Fruit fly (Drosophila melanogaster) whole organism, embryonic: Measurements from ENCODE around the gene CG42553.

Experiments used
- Atf6 ChIP-seq: fragments of 200-800 bp; sonication (Bioruptor generic); IDR thresholded peaks from 2 replicates; pipeline ENCODE4 v1.3.6; 2022; ENCODE audit warnings: missing biosample characterization, missing genetic modification characterization
- Awh ChIP-seq: fragments of 200-800 bp; sonication (Bioruptor generic); IDR thresholded peaks from 2 replicates; pipeline ENCODE4, ENCODE4 v1.3.6; 2022; ENCODE audit warnings: missing biosample characterization, missing genetic modification characterization
- B-H1 ChIP-seq: fragments of 200-800 bp; sonication (Bioruptor generic); IDR thresholded peaks from 3 replicates; pipeline ENCODE4 v1.3.6; 2022; ENCODE audit warnings: missing biosample characterization, missing genetic modification characterization
- CG10147 ChIP-seq: fragments of 200-800 bp; sonication (Bioruptor generic); optimal IDR thresholded peaks from 2 replicates; lab custom pipeline; 2019; ENCODE audit warnings: missing biosample characterization, mild to moderate bottlenecking, missing genetic modification characterization, moderate library complexity
- CG10267 ChIP-seq: fragments of 200-800 bp; sonication (Bioruptor generic); optimal IDR thresholded peaks from 2 replicates; lab custom pipeline; 2018; ENCODE audit warnings: missing biosample characterization, mild to moderate bottlenecking, missing genetic modification characterization, moderate library complexity
- CG10654 ChIP-seq: fragments of 200-800 bp; sonication (Bioruptor generic); optimal IDR thresholded peaks from 2 replicates; lab custom pipeline; 2016; ENCODE audit warnings: missing biosample characterization, missing genetic modification characterization
- CG10979 ChIP-seq: fragments of 200-800 bp; sonication (Bioruptor generic); optimal IDR thresholded peaks from 2 replicates; lab custom pipeline; 2018; ENCODE audit warnings: missing biosample characterization, mild to moderate bottlenecking, missing genetic modification characterization, moderate library complexity
- CG11247 ChIP-seq: fragments of 200-800 bp; sonication (Bioruptor generic); IDR thresholded peaks from 2 replicates; pipeline ENCODE4 v1.3.6; 2022; ENCODE audit warnings: missing biosample characterization, missing genetic modification characterization
- CG11456 ChIP-seq: fragments of 200-800 bp; sonication (Bioruptor generic); IDR thresholded peaks from 3 replicates; pipeline ENCODE4 v1.3.6; 2022; ENCODE audit warnings: missing biosample characterization, missing genetic modification characterization
- CG12659 ChIP-seq: fragments of 200-800 bp; sonication (Bioruptor generic); optimal IDR thresholded peaks from 3 replicates; lab custom pipeline; 2017; ENCODE audit warnings: mild to moderate bottlenecking, missing biosample characterization, missing genetic modification reagents, missing genetic modification characterization
- CG13424 ChIP-seq: fragments of 200-800 bp; sonication (Bioruptor generic); optimal IDR thresholded peaks from 2 replicates; lab custom pipeline; 2019; ENCODE audit warnings: missing biosample characterization, mild to moderate bottlenecking, missing genetic modification characterization, moderate library complexity
- CG13624 ChIP-seq: fragments of 200-800 bp; sonication (Bioruptor generic); optimal IDR thresholded peaks from 2 replicates; lab custom pipeline; 2016; ENCODE audit warnings: missing biosample characterization, missing genetic modification characterization
- CG13775 ChIP-seq: fragments of 200-800 bp; sonication (Bioruptor generic); optimal IDR thresholded peaks from 3 replicates; lab custom pipeline; 2017; ENCODE audit warnings: missing biosample characterization, mild to moderate bottlenecking, missing genetic modification characterization
- CG14014 ChIP-seq: fragments of 200-800 bp; sonication (Bioruptor generic); IDR thresholded peaks from 2 replicates; pipeline ENCODE4 v1.3.6; 2022; ENCODE audit warnings: missing biosample characterization, missing genetic modification characterization
- CG14050 ChIP-seq: fragments of 200-800 bp; sonication (Bioruptor generic); IDR thresholded peaks from 3 replicates; pipeline ENCODE4 v1.3.6; 2022; ENCODE audit warnings: missing biosample characterization, missing genetic modification characterization
- CG15269 ChIP-seq: fragments of 200-800 bp; sonication (Bioruptor generic); optimal IDR thresholded peaks from 2 replicates; lab custom pipeline; 2018; ENCODE audit warnings: missing biosample characterization, mild to moderate bottlenecking, missing genetic modification characterization, moderate library complexity
- CG1529 ChIP-seq: fragments of 200-800 bp; sonication (Bioruptor generic); optimal IDR thresholded peaks from 3 replicates; lab custom pipeline; 2018; ENCODE audit warnings: missing biosample characterization, missing genetic modification characterization
- CG15514 ChIP-seq: fragments of 200-800 bp; sonication (Bioruptor generic); optimal IDR thresholded peaks from 3 replicates; lab custom pipeline; 2017; ENCODE audit warnings: missing biosample characterization, missing genetic modification characterization, mild to moderate bottlenecking, moderate library complexity, missing genetic modification reagents
- CG1603 ChIP-seq: fragments of 200-800 bp; sonication (Bioruptor generic); optimal IDR thresholded peaks from 2 replicates; lab custom pipeline; 2019; ENCODE audit warnings: missing biosample characterization, mild to moderate bottlenecking, missing genetic modification characterization, moderate library complexity
- CG30431 ChIP-seq: fragments of 200-800 bp; sonication (Bioruptor generic); optimal IDR thresholded peaks from 2 replicates; lab custom pipeline; 2017; ENCODE audit warnings: missing biosample characterization, missing genetic modification characterization
- CG32767 ChIP-seq: fragments of 200-800 bp; sonication (Bioruptor generic); IDR thresholded peaks from 2 replicates; pipeline ENCODE4 v1.3.6; 2022; ENCODE audit warnings: missing biosample characterization, missing genetic modification characterization
- CG32772 ChIP-seq: fragments of 200-800 bp; sonication (Bioruptor generic); IDR thresholded peaks from 2 replicates; pipeline ENCODE4 v1.3.6; 2022; ENCODE audit warnings: missing biosample characterization, missing genetic modification characterization
- CG34422 ChIP-seq: fragments of 200-800 bp; sonication (Bioruptor generic); IDR thresholded peaks from 3 replicates; pipeline ENCODE4 v1.3.6; 2022; ENCODE audit warnings: missing biosample characterization, missing genetic modification characterization
- CG4360 ChIP-seq: fragments of 200-800 bp; sonication (Bioruptor generic); IDR thresholded peaks from 2 replicates; pipeline ENCODE4 v1.3.6; 2022; ENCODE audit warnings: missing biosample characterization, missing genetic modification characterization
- CG6813 ChIP-seq: fragments of 200-800 bp; sonication (Bioruptor generic); optimal IDR thresholded peaks from 2 replicates; lab custom pipeline; 2017; ENCODE audit warnings: missing biosample characterization, missing genetic modification characterization, mild to moderate bottlenecking, moderate library complexity, missing genetic modification reagents
- CG8944 ChIP-seq: fragments of 200-800 bp; sonication (Bioruptor generic); optimal IDR thresholded peaks from 3 replicates; lab custom pipeline; 2016; ENCODE audit warnings: missing biosample characterization, missing genetic modification characterization
- CoRest ChIP-seq: fragments of 200-800 bp; sonication (Bioruptor generic); optimal IDR thresholded peaks from 3 replicates; lab custom pipeline; 2018; ENCODE audit warnings: missing biosample characterization, mild to moderate bottlenecking, missing genetic modification characterization, moderate library complexity
- D19A ChIP-seq: fragments of 200-800 bp; optimal IDR thresholded peaks from 3 replicates; lab custom pipeline; 2019; ENCODE audit warnings: missing biosample characterization, mild to moderate bottlenecking, missing genetic modification characterization, moderate library complexity
- Deaf1 ChIP-seq: fragments of 200-800 bp; optimal IDR thresholded peaks from 3 replicates; lab custom pipeline; 2019; ENCODE audit warnings: missing biosample characterization, mild to moderate bottlenecking, missing genetic modification characterization, moderate library complexity
- HHEX ChIP-seq: fragments of 200-800 bp; sonication (Bioruptor generic); optimal IDR thresholded peaks from 3 replicates; lab custom pipeline; 2017; ENCODE audit warnings: missing biosample characterization, mild to moderate bottlenecking, missing genetic modification characterization, missing genetic modification reagents
- Hr39 ChIP-seq: fragments of >200 bp; optimal IDR thresholded peaks from 2 replicates; lab custom pipeline; 2017
- Mad ChIP-seq: fragments of 200-800 bp; sonication (Bioruptor generic); optimal IDR thresholded peaks from 2 replicates; lab custom pipeline; 2016; ENCODE audit warnings: missing biosample characterization, missing genetic modification characterization
- Mrtf ChIP-seq: fragments of 200-800 bp; sonication (Bioruptor generic); IDR thresholded peaks from 3 replicates; pipeline ENCODE4 v1.3.6; 2022; ENCODE audit warnings: missing biosample characterization, missing genetic modification characterization
- Nf-YA ChIP-seq: fragments of 200-800 bp; sonication (Bioruptor generic); IDR thresholded peaks from 2 replicates; pipeline ENCODE4 v1.3.6; 2022; ENCODE audit warnings: missing biosample characterization, missing genetic modification characterization
- Oaz ChIP-seq: fragments of 200-800 bp; sonication (Bioruptor generic); IDR thresholded peaks from 2 replicates; pipeline ENCODE4 v1.3.6; 2022; ENCODE audit warnings: missing biosample characterization, missing genetic modification characterization
- Six4 ChIP-seq: fragments of 200-800 bp; sonication (Bioruptor generic); optimal IDR thresholded peaks from 2 replicates; lab custom pipeline; 2016; ENCODE audit warnings: missing biosample characterization, missing genetic modification characterization
- Xrp1 ChIP-seq: fragments of 200-800 bp; sonication (Bioruptor generic); IDR thresholded peaks from 2 replicates; pipeline ENCODE4 v1.3.6; 2022; ENCODE audit warnings: missing biosample characterization, missing genetic modification characterization
- ap ChIP-seq: fragments of 200-800 bp; sonication (Bioruptor generic); IDR thresholded peaks from 2 replicates; pipeline ENCODE4 v1.3.6; 2022; ENCODE audit warnings: missing biosample characterization, missing genetic modification characterization
- cato ChIP-seq: fragments of 200-800 bp; sonication (Bioruptor generic); optimal IDR thresholded peaks from 2 replicates; lab custom pipeline; 2016; ENCODE audit warnings: missing biosample characterization, missing genetic modification characterization, borderline replicate concordance
- dmrt11E ChIP-seq: fragments of 200-800 bp; sonication (Bioruptor generic); optimal IDR thresholded peaks from 3 replicates; lab custom pipeline; 2018; ENCODE audit warnings: missing biosample characterization, mild to moderate bottlenecking, missing genetic modification characterization, moderate library complexity
- dmrt99B ChIP-seq: fragments of 200-800 bp; sonication (Bioruptor generic); optimal IDR thresholded peaks from 2 replicates; lab custom pipeline; 2018; ENCODE audit warnings: missing biosample characterization, mild to moderate bottlenecking, missing genetic modification characterization, moderate library complexity
- dpn ChIP-seq, 2 experiments: fragments of 200-800 bp; sonication (Bioruptor generic); optimal IDR thresholded peaks; 3 replicates each; lab custom pipeline; 2016; ENCODE audit warnings: missing biosample characterization in 2 of 2, missing genetic modification characterization in 2 of 2
- emc ChIP-seq: fragments of 200-800 bp; sonication (Bioruptor generic); optimal IDR thresholded peaks from 2 replicates; lab custom pipeline; 2016; ENCODE audit warnings: missing biosample characterization, missing genetic modification characterization
- gem ChIP-seq: fragments of 200-800 bp; sonication (Bioruptor generic); optimal IDR thresholded peaks from 2 replicates; lab custom pipeline; 2019; ENCODE audit warnings: missing biosample characterization, mild to moderate bottlenecking, missing genetic modification characterization, moderate library complexity
- lbe ChIP-seq: fragments of 200-800 bp; sonication (Bioruptor generic); optimal IDR thresholded peaks from 2 replicates; lab custom pipeline; 2016; ENCODE audit warnings: missing biosample characterization, mild to moderate bottlenecking, missing genetic modification characterization
- phol ChIP-seq: fragments of 200-800 bp; sonication (Bioruptor generic); optimal IDR thresholded peaks from 3 replicates; lab custom pipeline; 2018; ENCODE audit warnings: missing biosample characterization, mild to moderate bottlenecking, missing genetic modification characterization, moderate library complexity
- sens ChIP-seq: fragments of 200-800 bp; sonication (Bioruptor generic); peaks from one replicate; lab custom pipeline; 2016; ENCODE audit warnings: missing biosample characterization, missing genetic modification characterization
- seq ChIP-seq: fragments of 200-800 bp; sonication (Bioruptor generic); IDR thresholded peaks from 2 replicates; pipeline ENCODE4 v1.3.6; 2022; ENCODE audit warnings: missing biosample characterization, missing genetic modification characterization
- stc ChIP-seq: fragments of 200-800 bp; sonication (Bioruptor generic); IDR thresholded peaks from 2 replicates; pipeline ENCODE4 v1.3.6; 2022; ENCODE audit warnings: missing biosample characterization, missing genetic modification characterization
- tap ChIP-seq: fragments of 200-800 bp; optimal IDR thresholded peaks from 3 replicates; lab custom pipeline; 2019; ENCODE audit warnings: missing biosample characterization, mild to moderate bottlenecking, missing genetic modification characterization, moderate library complexity
- toy ChIP-seq: fragments of 200-800 bp; sonication (Bioruptor generic); IDR thresholded peaks from 2 replicates; pipeline ENCODE4 v1.3.6; 2022; ENCODE audit warnings: missing biosample characterization, missing genetic modification characterization

The CG42553 gene

DNA sequence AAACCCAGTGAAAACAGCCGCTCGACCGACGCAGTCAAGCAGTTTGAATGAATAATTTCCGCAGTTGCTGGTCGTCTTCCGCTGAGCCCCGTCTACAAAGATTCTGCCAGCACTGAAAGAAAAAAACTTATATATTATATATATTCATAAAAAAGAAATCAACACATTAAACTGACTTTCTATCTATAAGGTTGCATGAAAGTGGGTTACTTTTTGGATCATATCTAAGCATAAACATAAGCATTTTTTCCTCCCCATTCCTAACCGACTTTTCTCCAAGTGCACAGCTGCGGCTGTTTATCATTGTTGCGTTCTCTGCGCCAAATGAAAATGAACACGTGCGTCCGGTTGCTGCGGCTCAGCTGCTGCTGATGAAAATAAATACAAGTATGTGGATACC, 13.6 kb upstream of the CG42553 start (continued):
- peak; percentile 78 for TF ChIP-seq CG14014 (GFP tag; lab: Robert Waterston, UW)
- peak; percentile 31 for TF ChIP-seq CG13775 (GFP tag; lab: Kevin White, UChicago)
- peak; percentile 54 for TF ChIP-seq cato (GFP tag; lab: Kevin White, UChicago)
- TF ChIP-seq Hr39, result no peak
- peak; percentile 74 for TF ChIP-seq CoRest
- peak; percentile 31 for TF ChIP-seq CG15514 (GFP tag; lab: Kevin White, UChicago)
- TF ChIP-seq dpn (GFP tag; optimal IDR thresholded peaks at IDR 0.05; lab: Kevin White, UChicago), result peak; percentile 50 to 67
- TF ChIP-seq CG10654 (GFP tag; lab: Kevin White, UChicago), result peak; percentile 61
- TF ChIP-seq CG32767 (GFP tag; lab: Robert Waterston, UW), result peak; percentile 71
- TF ChIP-seq CG12659, result peak; percentile 58
- no peak for TF ChIP-seq emc
- peak; percentile 68 for TF ChIP-seq CG10147 (GFP tag; lab: Kevin White, UChicago)
- peak; percentile 74 for TF ChIP-seq CG10979 (tag; lab: Kevin White, UChicago)
- TF ChIP-seq Xrp1 (GFP tag; lab: Robert Waterston, UW), result peak; percentile 80
- peak; percentile 45 for TF ChIP-seq dmrt11E (tag; lab: Kevin White, UChicago)
- TF ChIP-seq CG13424 (tag; lab: Kevin White, UChicago), result peak; percentile 74
- peak; percentile 78 for TF ChIP-seq phol
- no peak; the same call in 1 of the 2 replicates for TF ChIP-seq Nf-YA (GFP tag; lab: Robert Waterston, UW)
- peak; percentile 71 for TF ChIP-seq D19A (tag; lab: Kevin White, UChicago)
- peak; percentile 92 for TF ChIP-seq sens (GFP tag; lab: Kevin White, UChicago)
- TF ChIP-seq CG8944 (GFP tag; lab: Kevin White, UChicago), result peak; percentile 18
- TF ChIP-seq Oaz (GFP tag; lab: Robert Waterston, UW), result peak; percentile 52; the same call in 1 of the 2 replicates
- TF ChIP-seq CG30431, result peak; percentile 57
- peak; percentile 78 for TF ChIP-seq stc (GFP tag; lab: Robert Waterston, UW)
- 0 out of 2 replicates have a peak, but pooled peaks have one; percentile 24 for TF ChIP-seq CG4360 (GFP tag; lab: Robert Waterston, UW)
- peak; percentile 57 for TF ChIP-seq CG10267 (tag; lab: Kevin White, UChicago)
- no peak for TF ChIP-seq toy
- peak; percentile 61 for TF ChIP-seq tap (tag; lab: Kevin White, UChicago)
- TF ChIP-seq CG32772 (GFP tag; lab: Robert Waterston, UW), result peak; percentile 75
- peak; percentile 85 for TF ChIP-seq dmrt99B (tag; lab: Kevin White, UChicago)
- TF ChIP-seq CG1529 (GFP tag; lab: Kevin White, UChicago), result peak; percentile 60
- TF ChIP-seq Deaf1, result peak; percentile 42
- 0 out of 2 replicates have a peak, but pooled peaks have one; percentile 23 for TF ChIP-seq ap (GFP tag; lab: Robert Waterston, UW)
- peak; percentile 68 for TF ChIP-seq CG11247 (GFP tag; lab: Robert Waterston, UW)
- peak; percentile 66 for TF ChIP-seq CG6813 (GFP tag; lab: Kevin White, UChicago)
- peak; percentile 76; the same call in 2 of the 3 replicates for TF ChIP-seq Mrtf (GFP tag; lab: Robert Waterston, UW)
- peak; percentile 57 for TF ChIP-seq Six4 (GFP tag; lab: Kevin White, UChicago)
- peak; percentile 84 for TF ChIP-seq seq (GFP tag; lab: Robert Waterston, UW)
- peak; percentile 68; the same call in 1 of the 2 replicates for TF ChIP-seq Atf6 (GFP tag; lab: Robert Waterston, UW)
- peak; percentile 69 for TF ChIP-seq Awh
- peak; percentile 65 for TF ChIP-seq CG14050 (GFP tag; lab: Robert Waterston, UW)
- TF ChIP-seq gem, result peak; percentile 85
- peak; percentile 59; the same call in 2 of the 3 replicates for TF ChIP-seq CG11456 (GFP tag; lab: Robert Waterston, UW)
- TF ChIP-seq CG34422, result peak; percentile 84
- peak; percentile 46 for TF ChIP-seq Mad (GFP tag; lab: Kevin White, UChicago)
- peak; percentile 81 for TF ChIP-seq CG15269 (tag; lab: Kevin White, UChicago)
- TF ChIP-seq CG1603 (tag; lab: Kevin White, UChicago), result peak; percentile 54
- TF ChIP-seq B-H1, result peak; percentile 65; the same call in 2 of the 3 replicates
- TF ChIP-seq CG13624 (GFP tag; lab: Kevin White, UChicago), result no peak
- peak; percentile 68 for TF ChIP-seq lbe (GFP tag; lab: Kevin White, UChicago)
- TF ChIP-seq HHEX (GFP tag; lab: Kevin White, UChicago), result peak; percentile 64
